Fruit fly (Drosophila melanogaster) whole organism, prepupa: ENCODE data around the gene Polr3E.

Experiments
- Blimp-1 ChIP-seq: fragments of 200-800 bp; sonication (Bioruptor generic); optimal IDR thresholded peaks from 3 replicates; lab custom pipeline; 2017; ENCODE audit warnings: missing biosample characterization, missing genetic modification characterization, mild to moderate bottlenecking, moderate library complexity, missing genetic modification reagents
- CG11762 ChIP-seq: fragments of 200-800 bp; sonication (Bioruptor generic); optimal IDR thresholded peaks from 3 replicates; lab custom pipeline; 2016; ENCODE audit warnings: missing biosample characterization, missing genetic modification characterization; ENCODE audit not compliant: insufficient read depth
- CG4318 ChIP-seq: fragments of 200-800 bp; sonication (Bioruptor generic); optimal IDR thresholded peaks from 3 replicates; lab custom pipeline; 2017; ENCODE audit warnings: missing biosample characterization, mild to moderate bottlenecking, missing genetic modification characterization
- CG8119 ChIP-seq: fragments of 200-800 bp; sonication (Bioruptor generic); IDR thresholded peaks from 3 replicates; pipeline ENCODE4 v1.3.6; 2022; ENCODE audit warnings: missing biosample characterization, missing genetic modification characterization
- Hr39 ChIP-seq: fragments of 200-800 bp; sonication (Bioruptor generic); optimal IDR thresholded peaks from 2 replicates; lab custom pipeline; 2016; ENCODE audit warnings: missing biosample characterization, missing genetic modification characterization
- Lpt ChIP-seq: fragments of 200-800 bp; sonication (Bioruptor generic); optimal IDR thresholded peaks from 3 replicates; lab custom pipeline; 2016; ENCODE audit warnings: missing biosample characterization, missing genetic modification characterization
- OdsH ChIP-seq: fragments of 200-800 bp; sonication (Bioruptor generic); optimal IDR thresholded peaks from 3 replicates; lab custom pipeline; 2016; ENCODE audit warnings: missing biosample characterization, missing genetic modification characterization
- salr ChIP-seq, 2 experiments: fragments of 200-800 bp; sonication (Bioruptor generic); optimal IDR thresholded peaks; 3 replicates each; lab custom pipeline; 2016 to 2018; ENCODE audit warnings: missing biosample characterization in 2 of 2, missing genetic modification characterization in 2 of 2, mild to moderate bottlenecking in 1 of 2

DNA sequence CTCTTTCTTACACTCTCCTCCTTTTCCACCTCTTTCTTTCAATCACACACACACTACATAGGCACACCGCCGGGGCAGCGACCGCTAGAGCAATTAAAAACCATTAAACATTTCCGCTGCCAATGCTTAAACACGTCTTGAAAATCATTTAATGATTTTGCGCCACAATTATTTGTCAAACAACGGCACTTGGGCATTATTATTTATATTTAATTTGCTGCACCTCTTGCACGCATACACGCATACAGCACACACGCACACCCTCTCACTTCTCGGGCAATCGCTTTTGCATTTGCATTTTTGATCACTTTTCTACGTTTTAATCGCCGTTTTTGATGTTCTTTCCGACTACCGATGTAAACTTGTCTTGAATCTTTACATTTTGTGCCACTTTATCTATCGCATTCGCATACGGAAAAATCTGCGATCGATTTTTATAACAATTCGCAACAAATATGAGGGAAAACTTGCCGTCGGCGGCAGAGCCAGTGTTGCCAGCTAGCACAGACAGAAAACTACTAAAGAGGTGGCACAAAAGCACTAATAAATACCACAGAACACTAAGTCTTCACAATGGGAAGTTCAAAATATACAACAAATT, 4.6 kb upstream of the Polr3E start, which contains the start of gene skd:
- no peak for TF ChIP-seq OdsH
- TF ChIP-seq CG8119 (GFP tag; lab: Robert Waterston, UW) = no peak
- TF ChIP-seq CG11762 (GFP tag; lab: Kevin White, UChicago) = no peak
- no peak for TF ChIP-seq Hr39 (GFP tag; lab: Kevin White, UChicago)
- no peak for TF ChIP-seq Lpt
- no peak for TF ChIP-seq salr (GFP tag; optimal IDR thresholded peaks at IDR 0.05; lab: Kevin White, UChicago)
- TF ChIP-seq CG4318 (GFP tag; lab: Kevin White, UChicago) = no peak
- no peak for TF ChIP-seq Blimp-1
